Worm (Caenorhabditis elegans): ENCODE measurements around the gene K10G6.9.

The K10G6.9 gene

DNA sequence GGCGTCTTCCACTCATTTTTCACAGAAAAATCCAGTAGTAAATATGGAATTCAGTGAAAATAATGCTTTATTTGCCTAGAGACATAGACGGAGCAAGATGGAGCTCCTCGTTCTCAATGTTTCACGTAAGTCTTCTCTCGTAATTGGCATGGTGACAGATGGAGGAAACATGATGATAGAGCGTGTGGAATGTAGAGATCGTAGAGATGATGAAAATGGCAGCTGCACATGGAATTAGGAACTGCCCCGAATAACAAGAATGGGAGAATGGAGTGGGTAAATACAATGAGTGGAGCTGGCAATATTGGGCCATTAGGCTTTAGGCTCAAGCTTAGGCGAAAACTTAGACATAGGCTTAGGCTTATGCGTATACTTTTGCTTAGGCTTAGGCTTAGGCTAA, 2.9 kb downstream of the K10G6.9 start, which contains the start of gene cank-26:
Gene cank-26, minus strand, starts transcription at position 113 of the 400 bp plus-strand sequence.
- no peak for TF ChIP-seq nhr-12 (tag; optimal IDR thresholded peaks at IDR 0.05)
- peak; percentile 99 for TF ChIP-seq lin-32 (GFP tag; optimal IDR thresholded peaks at IDR 0.05)
- TF ChIP-seq ceh-83 (GFP tag; optimal IDR thresholded peaks at IDR 0.05) = no peak
- TF ChIP-seq mep-1 (tag; optimal IDR thresholded peaks at IDR 0.05) = peak; percentile 10
- peak; percentile 92 for TF ChIP-seq cnd-1 (tag; optimal IDR thresholded peaks at IDR 0.05)
- peak; percentile 14 for TF ChIP-seq unc-62 (GFP tag; optimal IDR thresholded peaks at IDR 0.05)
- TF ChIP-seq ces-1 (GFP tag; optimal IDR thresholded peaks at IDR 0.05) = peak; percentile 86

DNA sequence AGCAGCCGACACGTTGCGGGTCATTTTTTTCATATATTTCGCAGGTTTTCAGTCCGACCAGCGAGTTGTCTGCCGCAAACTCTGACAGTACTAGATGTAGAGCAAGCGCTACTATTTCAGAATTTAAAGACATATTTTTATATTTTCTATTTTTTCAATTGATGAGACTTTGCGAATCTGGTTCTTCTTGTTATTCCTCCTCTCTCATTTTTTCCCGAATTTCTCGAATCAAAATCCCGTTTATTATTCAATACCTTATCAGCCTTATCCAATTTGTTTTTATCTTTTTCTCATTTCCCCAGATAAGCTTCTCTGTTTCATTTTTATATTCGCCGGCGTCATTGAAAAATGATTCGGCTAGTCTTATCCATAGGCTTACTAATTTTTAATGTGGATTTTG, 3.9 kb downstream of the K10G6.9 start, which contains the start of gene dos-2:
Gene dos-2, plus strand, starts transcription at position 301 of the 400 bp plus-strand sequence.
- TF ChIP-seq nhr-12 (tag; optimal IDR thresholded peaks at IDR 0.05) = no peak
- no peak for TF ChIP-seq zip-8 (tag; optimal IDR thresholded peaks at IDR 0.05)
- no peak for TF ChIP-seq cnd-1 (tag; optimal IDR thresholded peaks at IDR 0.05)
- no peak for TF ChIP-seq lin-13 (tag; optimal IDR thresholded peaks at IDR 0.05)
- no peak for TF ChIP-seq unc-62 (GFP tag; optimal IDR thresholded peaks at IDR 0.05)
- TF ChIP-seq blmp-1 (tag; optimal IDR thresholded peaks at IDR 0.05) = no peak
- TF ChIP-seq nhr-76 (tag; optimal IDR thresholded peaks at IDR 0.05) = no peak
- no peak for TF ChIP-seq ces-1 (GFP tag; optimal IDR thresholded peaks at IDR 0.05)
- no peak for TF ChIP-seq mab-5 (tag; optimal IDR thresholded peaks at IDR 0.05)
- TF ChIP-seq nhr-28 (tag; optimal IDR thresholded peaks at IDR 0.05) = no peak
- TF ChIP-seq M03D4.4 (tag; optimal IDR thresholded peaks at IDR 0.05) = no peak
- TF ChIP-seq pha-4 (tag; optimal IDR thresholded peaks at IDR 0.05) = no peak
- no peak for TF ChIP-seq sptf-1 (tag; optimal IDR thresholded peaks at IDR 0.05)
- TF ChIP-seq ceh-83 (GFP tag; optimal IDR thresholded peaks at IDR 0.05) = no peak
- no peak for TF ChIP-seq elt-1 (tag; optimal IDR thresholded peaks at IDR 0.05; ENCODE audit: borderline replicate concordance, insufficient read depth)
- no peak for TF ChIP-seq lin-32 (GFP tag; optimal IDR thresholded peaks at IDR 0.05)
- TF ChIP-seq hlh-1 (tag; optimal IDR thresholded peaks at IDR 0.05) = no peak

DNA sequence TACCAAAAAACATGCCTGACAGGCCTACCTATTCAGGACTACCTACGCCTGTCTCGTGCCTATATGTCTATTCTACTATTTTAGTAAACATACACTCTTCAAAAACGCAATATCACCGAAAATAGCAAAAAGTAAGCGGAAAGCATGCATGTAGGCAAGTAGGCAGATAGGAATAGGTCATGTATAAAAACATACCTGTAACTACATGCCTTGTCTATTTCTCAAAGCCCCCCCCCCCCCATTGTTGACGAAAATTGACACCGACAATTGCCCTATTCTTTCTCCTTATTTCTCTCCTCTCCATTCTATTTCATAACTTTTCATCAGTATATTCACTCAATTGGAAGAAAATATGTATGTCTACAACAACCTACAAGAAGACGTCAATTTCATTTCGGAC, 6.1 kb downstream of the K10G6.9 start:
- TF ChIP-seq lin-13 (tag; optimal IDR thresholded peaks at IDR 0.05) (no peak), bed-3 (GFP tag; optimal IDR thresholded peaks at IDR 0.05) (no peak), ztf-11 (tag; optimal IDR thresholded peaks at IDR 0.05) (no peak), blmp-1 (tag; optimal IDR thresholded peaks at IDR 0.05) (no peak), mls-2 (tag; optimal IDR thresholded peaks at IDR 0.05) (no peak), ces-1 (GFP tag; optimal IDR thresholded peaks at IDR 0.05) (no peak), drap-1 (GFP tag; optimal IDR thresholded peaks at IDR 0.05) (no peak), nhr-12 (tag; optimal IDR thresholded peaks at IDR 0.05) (no peak)

DNA sequence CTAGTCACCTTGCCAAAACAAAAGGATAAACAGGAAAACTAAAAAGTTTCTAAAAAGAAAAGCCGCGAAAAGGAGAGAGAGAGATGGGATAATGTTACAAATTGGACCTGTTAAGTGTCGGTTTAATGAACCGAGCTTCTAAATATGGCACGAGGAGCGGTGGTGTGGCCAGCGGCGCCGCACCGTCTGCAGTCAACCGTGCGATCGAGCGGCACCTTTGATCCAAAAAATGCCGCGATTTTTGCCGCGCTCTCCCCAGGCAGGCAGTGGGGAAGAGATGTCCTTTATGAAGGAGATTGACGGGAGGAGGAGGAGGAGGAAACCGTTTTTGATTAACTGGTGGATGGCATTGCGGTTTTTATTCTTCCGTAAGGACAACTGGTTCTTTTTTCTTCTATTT, 8.3 kb downstream of the K10G6.9 start:
- no peak for TF ChIP-seq nhr-12 (tag; optimal IDR thresholded peaks at IDR 0.05)
- no peak for TF ChIP-seq snpc-4 (tag; optimal IDR thresholded peaks at IDR 0.05)
- TF ChIP-seq sptf-1 (tag; optimal IDR thresholded peaks at IDR 0.05) = no peak

DNA sequence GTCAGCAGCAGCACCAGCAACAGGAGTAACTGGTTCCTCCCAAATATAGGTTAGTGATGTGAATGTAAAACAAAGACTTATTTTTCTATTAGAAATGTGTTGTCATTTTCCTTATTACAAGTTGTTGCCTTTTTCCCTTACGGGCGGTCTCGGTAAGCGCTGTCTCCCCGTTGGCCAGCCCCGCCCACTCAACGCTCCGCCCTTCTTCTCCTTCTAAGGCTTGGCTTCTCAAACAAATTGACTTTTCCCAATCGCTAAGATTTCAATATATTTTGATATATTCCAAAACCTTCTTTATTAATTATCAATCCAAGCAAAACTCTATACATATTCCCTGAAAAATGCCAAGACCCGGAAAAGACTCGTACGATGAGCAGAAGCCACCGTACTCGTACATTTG, 10.3 kb downstream of the K10G6.9 start, which contains the start of gene lin-31:
Gene lin-31, plus strand, starts transcription at position 237 of the 400 bp plus-strand sequence.
- TF ChIP-seq flh-1 (GFP tag; optimal IDR thresholded peaks at IDR 0.05) (no peak), lsy-2 (tag; optimal IDR thresholded peaks at IDR 0.05) (no peak), tbx-8 (GFP tag; optimal IDR thresholded peaks at IDR 0.05) (no peak), elt-1 (tag; optimal IDR thresholded peaks at IDR 0.05; ENCODE audit: borderline replicate concordance, insufficient read depth) (no peak), mep-1 (tag; optimal IDR thresholded peaks at IDR 0.05) (no peak), nhr-28 (tag; optimal IDR thresholded peaks at IDR 0.05) (no peak), drap-1 (GFP tag; optimal IDR thresholded peaks at IDR 0.05) (no peak), snpc-4 (tag; optimal IDR thresholded peaks at IDR 0.05) (no peak), ham-2 (GFP tag; optimal IDR thresholded peaks at IDR 0.05) (no peak), mab-5 (tag; optimal IDR thresholded peaks at IDR 0.05) (no peak)

DNA sequence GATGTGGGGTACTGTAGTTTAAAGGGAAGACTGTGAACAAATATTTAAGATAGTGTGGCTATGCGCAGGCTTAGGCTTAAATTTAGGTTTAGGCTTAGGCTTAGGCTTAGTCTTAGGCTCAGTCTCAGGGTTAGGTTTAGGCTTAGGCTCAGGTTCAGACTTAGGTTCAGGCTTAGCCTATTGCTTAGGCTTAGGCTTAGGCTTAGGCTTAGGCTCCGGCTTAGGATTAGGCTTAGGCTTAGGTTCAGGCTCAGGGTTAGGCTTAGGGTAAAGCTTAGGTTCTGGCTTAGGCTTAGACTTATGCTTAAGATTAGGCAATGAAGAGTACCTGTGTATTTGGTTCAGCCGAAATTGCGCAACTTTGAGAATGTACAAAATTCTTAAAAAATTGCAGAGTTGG, 12.2 kb downstream of the K10G6.9 start:
- no peak for TF ChIP-seq mls-2 (tag; optimal IDR thresholded peaks at IDR 0.05)
- TF ChIP-seq zip-8 (tag; optimal IDR thresholded peaks at IDR 0.05) = peak; percentile 4
- no peak for TF ChIP-seq nhr-12 (tag; optimal IDR thresholded peaks at IDR 0.05)
- TF ChIP-seq hlh-1 (tag; optimal IDR thresholded peaks at IDR 0.05) = no peak
- no peak for TF ChIP-seq mep-1 (tag; optimal IDR thresholded peaks at IDR 0.05)

DNA sequence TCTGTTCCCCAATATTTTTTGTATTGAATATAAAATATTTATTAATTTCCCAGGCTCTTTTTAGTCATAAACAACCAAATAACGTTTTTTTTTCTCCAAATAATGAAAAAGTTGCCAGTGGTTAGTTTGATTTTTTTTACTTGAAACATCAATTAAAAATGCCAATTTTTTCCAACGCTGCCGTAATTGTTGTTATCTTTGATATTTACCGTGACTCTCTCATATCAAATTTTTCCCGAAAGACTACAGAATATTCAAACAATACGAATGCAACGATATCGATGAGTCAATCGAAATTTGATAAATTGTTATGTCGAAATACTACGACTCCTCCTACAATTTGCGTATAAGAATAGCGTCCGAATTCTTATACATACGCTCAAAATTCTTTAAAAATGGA, 14.8 kb downstream of the K10G6.9 start, which contains the start of gene K10G6.5:
Gene K10G6.5, plus strand, starts transcription at position 345 of the 400 bp plus-strand sequence.
- no peak for TF ChIP-seq elt-1 (tag; optimal IDR thresholded peaks at IDR 0.05; ENCODE audit: borderline replicate concordance, insufficient read depth)
- no peak for TF ChIP-seq drap-1 (GFP tag; optimal IDR thresholded peaks at IDR 0.05)
- no peak for TF ChIP-seq nhr-76 (tag; optimal IDR thresholded peaks at IDR 0.05)
- TF ChIP-seq bed-3 (GFP tag; optimal IDR thresholded peaks at IDR 0.05) = no peak
- no peak for TF ChIP-seq nhr-2 (tag; optimal IDR thresholded peaks at IDR 0.05)
- no peak for TF ChIP-seq blmp-1 (tag; optimal IDR thresholded peaks at IDR 0.05)
- no peak for TF ChIP-seq lin-32 (GFP tag; optimal IDR thresholded peaks at IDR 0.05)
- TF ChIP-seq tbx-8 (GFP tag; optimal IDR thresholded peaks at IDR 0.05) = no peak
- TF ChIP-seq mls-2 (tag; optimal IDR thresholded peaks at IDR 0.05) = no peak
- no peak for TF ChIP-seq ceh-43 (GFP tag; optimal IDR thresholded peaks at IDR 0.05)
- no peak for TF ChIP-seq zip-8 (tag; optimal IDR thresholded peaks at IDR 0.05)
